Worm (Caenorhabditis elegans) whole organism, L2 larva: ENCODE results near the gene str-88.

Experiments used
- C34F6.9 ChIP-seq: fragments of 150-350 bp; optimal IDR thresholded peaks from 2 replicates; lab custom pipeline; 2014; ENCODE audit warnings: missing biosample characterization, missing genetic modification characterization
- blmp-1 ChIP-seq: sonication (generic microtip); optimal IDR thresholded peaks from 2 replicates; lab custom pipeline; 2017; ENCODE audit warnings: missing genetic modification characterization, mild to moderate bottlenecking, missing compliant biosample characterization, antibody characterized with exemption, moderate library complexity; ENCODE audit not compliant: insufficient read depth
- fos-1 ChIP-seq: fragments of 150-350 bp; optimal IDR thresholded peaks from 2 replicates; lab custom pipeline; 2014; ENCODE audit warnings: missing biosample characterization, missing genetic modification characterization
- lin-13 ChIP-seq: fragments of 150-350 bp; optimal IDR thresholded peaks from 2 replicates; lab custom pipeline; 2014; ENCODE audit warnings: missing biosample characterization, missing genetic modification reagents, missing genetic modification characterization
- nhr-10 ChIP-seq: sonication (generic microtip); optimal IDR thresholded peaks from 2 replicates; lab custom pipeline; 2017; ENCODE audit warnings: missing biosample characterization, missing genetic modification characterization
- nhr-12 ChIP-seq: fragments of 150-350 bp; optimal IDR thresholded peaks from 2 replicates; lab custom pipeline; 2014; ENCODE audit warnings: missing biosample characterization, missing genetic modification characterization
- nhr-237 ChIP-seq: fragments of 150-350 bp; optimal IDR thresholded peaks from 2 replicates; lab custom pipeline; 2014; ENCODE audit warnings: missing biosample characterization, missing genetic modification characterization

DNA sequence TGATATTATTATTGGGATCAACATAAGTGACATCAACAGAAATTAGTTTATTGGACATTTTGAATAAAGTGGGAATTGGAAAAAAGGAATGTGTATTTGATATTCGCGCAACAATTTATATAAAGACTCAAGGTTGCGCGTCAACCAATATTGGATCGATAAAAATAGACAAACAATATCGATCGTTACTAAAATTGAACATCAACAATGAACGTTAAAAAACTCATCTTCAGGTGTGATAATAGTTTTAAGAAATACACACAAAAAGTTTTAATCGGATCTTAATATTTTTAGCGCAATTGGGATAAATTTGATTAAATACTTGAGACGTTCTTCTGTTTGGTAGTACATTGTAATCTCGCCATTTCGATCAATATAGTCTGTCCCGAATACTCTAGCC is 40.0 kb upstream of the str-88 start, which contains the start of gene fbxa-104:
- no peak for TF ChIP-seq C34F6.9 (tag; lab: Kevin White, UChicago)
- TF ChIP-seq blmp-1 (tag; lab: Kevin White, UChicago): no peak
- no peak for TF ChIP-seq nhr-237 (tag; lab: Kevin White, UChicago)
- TF ChIP-seq fos-1 (tag; lab: Kevin White, UChicago): no peak
- TF ChIP-seq nhr-10 (tag; lab: Kevin White, UChicago): no peak
- TF ChIP-seq nhr-12: no peak
- no peak for TF ChIP-seq lin-13 (GFP tag; lab: Kevin White, UChicago)
